Fruit fly (Drosophila melanogaster): ENCODE measurements around the gene ear.

The ear gene

DNA sequence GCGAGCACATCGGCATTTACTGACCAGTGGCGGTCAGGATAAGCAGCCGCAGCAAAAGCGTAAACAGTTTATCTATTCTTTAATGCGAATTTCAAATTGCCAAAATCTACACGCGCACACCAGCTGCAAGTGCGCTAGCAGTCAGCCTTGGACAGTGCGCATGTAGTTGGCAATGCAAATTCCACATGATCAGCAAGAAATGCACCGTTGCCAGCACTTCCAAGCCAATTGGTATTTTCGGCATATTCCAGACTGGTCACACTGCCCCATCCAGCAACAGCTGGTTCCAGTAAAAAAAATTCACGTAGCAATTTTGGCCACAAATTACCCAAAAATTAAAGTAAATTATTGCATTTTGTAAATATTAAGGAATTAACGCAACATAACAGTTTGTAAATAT, 32.8 kb upstream of the ear start (continued):
- TF ChIP-seq MTF-1 (GFP tag; optimal IDR thresholded peaks at IDR 0.05; ENCODE audit: borderline replicate concordance) (no peak), CG12155 (GFP tag; optimal IDR thresholded peaks at IDR 0.05) (no peak), bcd (GFP tag; optimal IDR thresholded peaks at IDR 0.05) (peak; percentile 28), CG4854 (GFP tag; optimal IDR thresholded peaks at IDR 0.05) (peak; percentile 99), CG10321 (GFP tag; IDR thresholded peaks at IDR 0.05) (no peak), repo (GFP tag; optimal IDR thresholded peaks at IDR 0.05) (no peak), slou (GFP tag; optimal IDR thresholded peaks at IDR 0.05) (no peak), D19A (tag; optimal IDR thresholded peaks at IDR 0.05) (no peak), sd (tag; optimal IDR thresholded peaks at IDR 0.05) (peak; percentile 98), CG7928 (GFP tag; optimal IDR thresholded peaks at IDR 0.05) (peak; percentile 18), sqz (GFP tag; optimal IDR thresholded peaks at IDR 0.05) (peak; percentile 91), CG14965 (GFP tag; optimal IDR thresholded peaks at IDR 0.05; ENCODE audit: borderline replicate concordance) (no peak), Ptx1 (GFP tag; IDR thresholded peaks at IDR 0.05) (no peak), CG4404 (GFP tag; IDR thresholded peaks at IDR 0.05) (no peak), CoRest (tag; optimal IDR thresholded peaks at IDR 0.05) (peak; percentile 43), Mes4 (GFP tag; optimal IDR thresholded peaks at IDR 0.05) (no peak), maf-S (GFP tag; optimal IDR thresholded peaks at IDR 0.05) (peak; percentile 9), Adf1 (GFP tag; IDR thresholded peaks at IDR 0.05) (no peak), CG17361 (GFP tag; IDR thresholded peaks at IDR 0.05) (no peak), Opbp (GFP tag; IDR thresholded peaks at IDR 0.05; ENCODE audit: partially characterized antibody) (no peak), crol (GFP tag; IDR thresholded peaks at IDR 0.05) (no peak), cg (GFP tag; optimal IDR thresholded peaks at IDR 0.05) (peak; percentile 13), CG12391 (tag; optimal IDR thresholded peaks at IDR 0.05) (peak; percentile 21), dm (GFP tag; optimal IDR thresholded peaks at IDR 0.05) (peak; percentile 90), CG33213 (GFP tag; optimal IDR thresholded peaks at IDR 0.05) (peak; percentile 85), E2f2 (GFP tag; IDR thresholded peaks at IDR 0.05) (no peak), CG10431 (GFP tag; optimal IDR thresholded peaks at IDR 0.05) (no peak), CG11085 (GFP tag; IDR thresholded peaks at IDR 0.05) (no peak), pum (GFP tag; optimal IDR thresholded peaks at IDR 0.05) (no peak), jumu (GFP tag; optimal IDR thresholded peaks at IDR 0.05) (peak; percentile 46), CG31441 (GFP tag; IDR thresholded peaks at IDR 0.05) (no peak), CG11247 (GFP tag; IDR thresholded peaks at IDR 0.05) (no peak), D (optimal IDR thresholded peaks at IDR 0.05) (no peak), D (GFP tag; optimal IDR thresholded peaks at IDR 0.05) (no peak), tap (tag; optimal IDR thresholded peaks at IDR 0.05) (no peak), CG8359 (GFP tag; optimal IDR thresholded peaks at IDR 0.05; ENCODE audit: borderline replicate concordance) (no peak), CG1024 (GFP tag; IDR thresholded peaks at IDR 0.05) (no peak), CG9437 (GFP tag; optimal IDR thresholded peaks at IDR 0.05) (no peak), CG3995 (GFP tag; optimal IDR thresholded peaks at IDR 0.05) (peak; percentile 24), CG1603 (tag; optimal IDR thresholded peaks at IDR 0.05) (peak; percentile 92), CTCF (GFP tag; optimal IDR thresholded peaks at IDR 0.05) (peak; percentile 52), jing (GFP tag; optimal IDR thresholded peaks at IDR 0.05) (no peak), CG17568 (GFP tag; optimal IDR thresholded peaks at IDR 0.05) (no peak), Xbp1 (GFP tag; optimal IDR thresholded peaks at IDR 0.05) (peak; percentile 25), CG13296 (GFP tag; optimal IDR thresholded peaks at IDR 0.05) (no peak), fd3F (GFP tag; optimal IDR thresholded peaks at IDR 0.05) (no peak), trh (GFP tag; optimal IDR thresholded peaks at IDR 0.05) (no peak), ara (GFP tag; IDR thresholded peaks at IDR 0.05) (no peak), CG11560 (tag; IDR thresholded peaks at IDR 0.05) (no peak), kay (GFP tag; optimal IDR thresholded peaks at IDR 0.05) (peak; percentile 42), Dad (GFP tag; optimal IDR thresholded peaks at IDR 0.05) (peak; percentile 6), lbe (GFP tag; optimal IDR thresholded peaks at IDR 0.05) (peak; percentile 52), Med (GFP tag) (peak; percentile 86)
